Fruit fly (Drosophila melanogaster) whole organism, pupa: ENCODE data around the gene Strump.

Experiments used
- CG12605 ChIP-seq: fragments of 200-800 bp; sonication (Bioruptor generic); IDR thresholded peaks from 2 replicates; pipeline ENCODE4 v1.3.6; 2022; ENCODE audit warnings: missing biosample characterization, missing genetic modification characterization
- CG13204 ChIP-seq: fragments of 200-800 bp; sonication (Bioruptor generic); optimal IDR thresholded peaks from 2 replicates; lab custom pipeline; 2018; ENCODE audit warnings: missing biosample characterization, mild to moderate bottlenecking, missing genetic modification characterization, moderate library complexity
- CG15710 ChIP-seq: fragments of 200-800 bp; sonication (Bioruptor generic); optimal IDR thresholded peaks from 2 replicates; lab custom pipeline; 2018; ENCODE audit warnings: missing biosample characterization, mild to moderate bottlenecking, missing genetic modification characterization, moderate library complexity
- CG4496 ChIP-seq: fragments of 200-800 bp; sonication (Bioruptor generic); IDR thresholded peaks from 3 replicates; pipeline ENCODE4 v1.3.6; 2022; ENCODE audit warnings: missing biosample characterization, missing genetic modification characterization
- EcR ChIP-seq: fragments of 200-800 bp; sonication (Bioruptor generic); optimal IDR thresholded peaks from 3 replicates; lab custom pipeline; 2019; ENCODE audit warnings: missing biosample characterization, missing genetic modification characterization, mild to moderate bottlenecking, moderate library complexity, missing genetic modification reagents
- Ets98B ChIP-seq: fragments of 200-800 bp; sonication (Bioruptor generic); IDR thresholded peaks from 2 replicates; pipeline ENCODE4 v1.3.6; 2022; ENCODE audit warnings: missing biosample characterization, missing genetic modification characterization
- Pif1A ChIP-seq: fragments of 200-800 bp; sonication (Bioruptor generic); optimal IDR thresholded peaks from 3 replicates; lab custom pipeline; 2016; ENCODE audit warnings: missing biosample characterization, missing genetic modification characterization
- Pif1B ChIP-seq: fragments of 200-800 bp; sonication (Bioruptor generic); optimal IDR thresholded peaks from 3 replicates; lab custom pipeline; 2016; ENCODE audit warnings: missing biosample characterization, missing genetic modification characterization

DNA sequence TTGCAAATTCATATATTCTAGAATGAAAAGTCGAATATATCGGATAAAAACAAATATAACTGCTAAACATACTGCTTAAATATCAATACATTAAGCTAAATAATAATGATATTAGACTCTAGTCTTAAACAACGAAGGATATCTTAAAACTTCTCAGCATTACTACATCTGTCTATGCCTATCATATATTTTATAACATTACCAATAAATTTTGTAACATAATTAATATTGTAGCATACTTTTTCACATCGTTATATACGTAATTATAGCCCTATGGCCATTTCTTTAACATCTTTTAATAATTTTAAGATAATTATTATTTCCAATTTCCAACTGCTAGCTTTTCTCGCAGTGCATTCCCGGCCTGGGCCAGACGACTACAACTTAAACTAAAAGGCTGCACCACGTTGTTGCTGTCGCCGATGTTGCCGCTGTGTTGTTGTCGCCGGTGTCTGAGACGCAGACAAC, 51.0 kb downstream of the Strump start:
- TF ChIP-seq CG12605 (GFP tag; lab: Robert Waterston, UW) (no peak), Ets98B (GFP tag; lab: Robert Waterston, UW) (no peak), CG15710 (peak; percentile 87), CG4496 (GFP tag; lab: Robert Waterston, UW) (no peak), Pif1B (GFP tag; lab: Kevin White, UChicago) (peak; percentile 53), Pif1A (GFP tag; lab: Kevin White, UChicago) (peak; percentile 30), EcR (GFP tag; lab: Kevin White, UChicago) (no peak), CG13204 (GFP tag; lab: Kevin White, UChicago) (peak; percentile 71)
